Fruit fly (Drosophila melanogaster): ENCODE data around the gene CG33912.
A peak's percentile ranks its signal among the peaks of the same experiment; 100 is the strongest.

CG33912 gene

dm6 chr3L:20710475-20711177, 44.9 kb downstream of the CG33912 start (continued):
- TF ChIP-seq Oli (tag; optimal IDR thresholded peaks at IDR 0.05) (peak; percentile 31), Aef1 (GFP tag; IDR thresholded peaks at IDR 0.05) (no peak), CG18262 (tag; optimal IDR thresholded peaks at IDR 0.05) (peak; percentile 58), fru (optimal IDR thresholded peaks at IDR 0.05) (no peak), ATbp (GFP tag; optimal IDR thresholded peaks at IDR 0.05) (no peak), CG4360 (GFP tag; IDR thresholded peaks at IDR 0.05) (no peak), Atf6 (GFP tag; IDR thresholded peaks at IDR 0.05) (0 out of 2 replicates have a peak, but pooled peaks have one; percentile 15), CG12104 (GFP tag; optimal IDR thresholded peaks at IDR 0.05) (peak; percentile 31), Gug (GFP tag; IDR thresholded peaks at IDR 0.05) (peak; percentile 27; the same call in 1 of the 4 replicates), CG9727 (GFP tag; optimal IDR thresholded peaks at IDR 0.05) (peak; percentile 29), her (GFP tag; optimal IDR thresholded peaks at IDR 0.05) (no peak), Meics (GFP tag; optimal IDR thresholded peaks at IDR 0.05) (peak; percentile 15), CG14014 (GFP tag; IDR thresholded peaks at IDR 0.05) (0 out of 2 replicates have a peak, but pooled peaks have one; percentile 50), CG9876 (GFP tag; optimal IDR thresholded peaks at IDR 0.05) (no peak), CG2678 (tag; optimal IDR thresholded peaks at IDR 0.05) (peak; percentile 54), CG12659 (GFP tag; optimal IDR thresholded peaks at IDR 0.05) (no peak), CG13775 (GFP tag; optimal IDR thresholded peaks at IDR 0.05) (peak; percentile 6), bab2 (GFP tag; optimal IDR thresholded peaks at IDR 0.05) (no peak), sd (tag; optimal IDR thresholded peaks at IDR 0.05) (peak; percentile 53), CoRest (tag; optimal IDR thresholded peaks at IDR 0.05) (peak; percentile 30), sqz (GFP tag; optimal IDR thresholded peaks at IDR 0.05) (no peak), CG30403 (GFP tag; optimal IDR thresholded peaks at IDR 0.05) (peak; percentile 52), CG12391 (tag; optimal IDR thresholded peaks at IDR 0.05) (peak; percentile 55), CG2712 (tag; optimal IDR thresholded peaks at IDR 0.05) (peak; percentile 54), prd (optimal IDR thresholded peaks at IDR 0.05) (no peak), prd (GFP tag; IDR thresholded peaks at IDR 0.05) (peak; percentile 62; the same call in 1 of the 3 replicates), CG4424 (GFP tag; optimal IDR thresholded peaks at IDR 0.05) (peak; percentile 52), Doc3 (GFP tag; IDR thresholded peaks at IDR 0.05; ENCODE audit: partially characterized antibody) (no peak), CG1024 (GFP tag; IDR thresholded peaks at IDR 0.05) (peak; percentile 31; the same call in 1 of the 2 replicates), CG1792 (GFP tag; optimal IDR thresholded peaks at IDR 0.05) (no peak), tgo (GFP tag; IDR thresholded peaks at IDR 0.05) (peak; percentile 46; the same call in 1 of the 3 replicates), MBD-R2 (GFP tag; IDR thresholded peaks at IDR 0.05) (peak; percentile 19; the same call in 1 of the 2 replicates), psq (GFP tag; optimal IDR thresholded peaks at IDR 0.05) (peak; percentile 14), zfh1 (GFP tag; IDR thresholded peaks at IDR 0.05) (peak; percentile 44; the same call in 2 of the 3 replicates), Sox100B (GFP tag; optimal IDR thresholded peaks at IDR 0.05) (peak; percentile 46), CG3726 (GFP tag; IDR thresholded peaks at IDR 0.05) (0 out of 3 replicates have a peak, but pooled peaks have one; percentile 47), az2 (GFP tag; optimal IDR thresholded peaks at IDR 0.05) (peak; percentile 32), Optix (GFP tag; IDR thresholded peaks at IDR 0.05) (no peak), CG17802 (tag; optimal IDR thresholded peaks at IDR 0.05) (no peak), dysf (GFP tag; IDR thresholded peaks at IDR 0.05) (peak; percentile 64; the same call in 2 of the 3 replicates), Dbx (GFP tag; IDR thresholded peaks at IDR 0.05) (no peak), CG17328 (GFP tag; IDR thresholded peaks at IDR 0.05) (0 out of 2 replicates have a peak, but pooled peaks have one; percentile 45), Ada2b (GFP tag; IDR thresholded peaks at IDR 0.05) (peak; percentile 57), chm (GFP tag; IDR thresholded peaks at IDR 0.05) (0 out of 2 replicates have a peak, but pooled peaks have one; percentile 21), CG3838 (GFP tag; optimal IDR thresholded peaks at IDR 0.05) (no peak), caup (GFP tag; optimal IDR thresholded peaks at IDR 0.05; ENCODE audit: severe bottlenecking) (no peak), D (optimal IDR thresholded peaks at IDR 0.05) (no peak), D (GFP tag; optimal IDR thresholded peaks at IDR 0.05) (peak; percentile 36), CG31441 (GFP tag; IDR thresholded peaks at IDR 0.05) (peak; percentile 67), CG7745 (tag; optimal IDR thresholded peaks at IDR 0.05) (no peak)

Measured in whole organism, embryonic.